Fruit fly (Drosophila melanogaster): ENCODE data around the gene fwd.
A peak's percentile ranks its signal among the peaks of the same experiment; 100 is the strongest.

The fwd gene

dm6 chr3L:319145-320009 lies at the start of gene fwd:
Gene fwd (minus strand): TSS chr3L:319884.
- peak; percentile 19 to 41 for TF ChIP-seq CTCF (optimal IDR thresholded peaks at IDR 0.05)
- TF ChIP-seq CG8478 (optimal IDR thresholded peaks at IDR 0.05): peak; percentile 10

dm6 chr3L:366337-366736 lies 46.7 kb upstream of the fwd start, which contains the start of gene CG13884:
Gene CG13884 (minus strand): TSS chr3L:366437.
- TF ChIP-seq CTCF (optimal IDR thresholded peaks at IDR 0.05) (no peak), CG8478 (optimal IDR thresholded peaks at IDR 0.05) (no peak)

- no peak for TF ChIP-seq CTCF (optimal IDR thresholded peaks at IDR 0.05)
- no peak for TF ChIP-seq CG8478 (optimal IDR thresholded peaks at IDR 0.05)
Measured at dm6 chr3L:361201-361600, 41.5 kb upstream of the fwd start, which contains the start of the genes Cdc5 and CG1233. Gene Cdc5 (minus strand): TSS chr3L:361383. Gene CG1233 (plus strand): TSS chr3L:361472.

- TF ChIP-seq CTCF (optimal IDR thresholded peaks at IDR 0.05): no peak
Measured at dm6 chr3L:357681-358080, 38.0 kb upstream of the fwd start, which contains the start of gene Roc1b. Gene Roc1b (plus strand): TSS chr3L:357981.

DNA sequence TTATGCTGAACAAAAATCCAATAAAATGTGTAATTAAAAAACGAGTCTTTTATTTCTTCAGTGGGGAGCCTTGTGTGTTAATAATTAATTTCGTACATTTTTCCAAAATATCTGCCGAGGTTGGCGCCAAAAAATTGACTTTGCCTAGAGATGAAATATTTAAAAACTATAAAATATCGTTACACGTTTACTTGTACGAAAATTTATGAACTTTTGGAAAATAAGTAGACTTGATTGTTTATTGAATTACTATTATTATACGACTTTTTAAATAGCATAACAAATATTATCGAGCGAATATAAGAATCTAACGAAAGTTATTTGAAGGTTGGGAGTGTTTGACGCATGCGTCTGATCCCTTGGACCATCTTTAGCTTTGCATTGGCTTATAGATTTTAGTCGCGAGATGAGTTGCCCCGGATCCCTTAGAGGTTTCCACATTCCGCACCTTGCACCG lies 36.4 kb upstream of the fwd start, which contains the start of gene CG1231:
CG1231 (plus strand) TSS at position 407 of the 457 bp plus-strand sequence.
- no peak for TF ChIP-seq CG8478 (optimal IDR thresholded peaks at IDR 0.05)
- no peak for TF ChIP-seq CTCF (optimal IDR thresholded peaks at IDR 0.05)

DNA sequence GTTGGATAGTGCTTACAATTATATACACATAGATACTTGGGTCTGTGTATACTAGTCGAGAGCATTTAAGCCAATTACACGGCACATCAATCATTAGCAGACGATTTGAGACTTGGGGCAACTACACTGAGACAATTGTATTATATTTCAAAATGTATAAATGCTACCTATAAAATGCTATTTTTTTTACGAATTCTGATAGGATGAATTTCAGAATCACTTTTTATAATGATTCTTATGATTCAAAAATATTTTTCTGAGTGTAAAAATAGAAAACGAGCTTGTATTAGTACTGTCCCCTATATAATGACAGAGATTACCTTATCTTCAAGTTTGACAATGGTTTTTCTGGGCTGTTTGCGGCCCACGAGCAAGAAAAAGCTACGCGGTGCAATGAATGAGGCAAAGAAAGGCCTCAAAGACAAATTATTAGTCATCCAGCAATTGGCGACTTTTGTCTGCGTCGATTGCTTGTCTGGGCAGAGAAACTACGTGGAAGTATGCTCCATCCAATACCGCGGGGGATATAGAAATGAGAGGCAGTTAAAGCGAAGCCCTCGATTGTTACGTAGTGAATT lies 31.1 kb upstream of the fwd start:
- TF ChIP-seq CG8478 (optimal IDR thresholded peaks at IDR 0.05) (no peak), CTCF (optimal IDR thresholded peaks at IDR 0.05) (no peak)

DNA sequence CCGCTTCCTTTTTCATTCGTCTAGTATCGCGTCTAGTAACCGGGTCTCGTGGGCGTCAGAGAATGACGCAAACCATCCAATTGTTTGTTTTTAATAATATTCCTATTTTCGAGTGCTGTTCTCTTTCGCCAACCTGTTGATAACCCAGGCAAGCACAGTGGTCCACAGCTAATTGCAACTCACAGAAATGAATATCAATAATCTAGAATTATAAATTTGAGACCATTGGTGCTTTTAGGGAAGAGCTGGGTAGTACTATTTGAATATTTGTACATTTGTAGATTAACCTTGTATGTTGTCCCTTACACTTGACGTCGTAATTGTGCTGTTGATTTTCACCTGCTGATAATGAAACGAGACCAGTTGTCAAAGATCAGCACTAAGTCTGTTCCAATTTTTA lies 30.1 kb upstream of the fwd start:
- no peak for TF ChIP-seq CTCF (optimal IDR thresholded peaks at IDR 0.05)
- TF ChIP-seq CG8478 (optimal IDR thresholded peaks at IDR 0.05): no peak

DNA sequence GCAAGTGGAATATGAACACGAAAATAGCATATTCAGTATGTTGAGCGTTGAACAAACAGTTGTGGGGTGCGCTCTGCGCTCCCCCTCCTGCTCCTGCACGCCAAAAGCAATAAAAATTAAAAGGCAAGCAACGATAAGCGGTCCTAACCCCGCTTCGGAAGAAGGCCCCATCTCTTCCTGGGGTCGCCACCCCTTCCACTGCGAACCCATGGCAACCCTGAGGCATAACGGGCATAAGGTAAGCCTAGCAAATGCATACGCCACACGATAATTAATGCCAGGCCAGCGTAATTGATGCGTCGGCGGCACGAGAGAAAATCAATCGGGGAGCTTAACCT lies 28.7 kb upstream of the fwd start:
- TF ChIP-seq CTCF (optimal IDR thresholded peaks at IDR 0.05) (no peak), CG8478 (optimal IDR thresholded peaks at IDR 0.05) (no peak)

DNA sequence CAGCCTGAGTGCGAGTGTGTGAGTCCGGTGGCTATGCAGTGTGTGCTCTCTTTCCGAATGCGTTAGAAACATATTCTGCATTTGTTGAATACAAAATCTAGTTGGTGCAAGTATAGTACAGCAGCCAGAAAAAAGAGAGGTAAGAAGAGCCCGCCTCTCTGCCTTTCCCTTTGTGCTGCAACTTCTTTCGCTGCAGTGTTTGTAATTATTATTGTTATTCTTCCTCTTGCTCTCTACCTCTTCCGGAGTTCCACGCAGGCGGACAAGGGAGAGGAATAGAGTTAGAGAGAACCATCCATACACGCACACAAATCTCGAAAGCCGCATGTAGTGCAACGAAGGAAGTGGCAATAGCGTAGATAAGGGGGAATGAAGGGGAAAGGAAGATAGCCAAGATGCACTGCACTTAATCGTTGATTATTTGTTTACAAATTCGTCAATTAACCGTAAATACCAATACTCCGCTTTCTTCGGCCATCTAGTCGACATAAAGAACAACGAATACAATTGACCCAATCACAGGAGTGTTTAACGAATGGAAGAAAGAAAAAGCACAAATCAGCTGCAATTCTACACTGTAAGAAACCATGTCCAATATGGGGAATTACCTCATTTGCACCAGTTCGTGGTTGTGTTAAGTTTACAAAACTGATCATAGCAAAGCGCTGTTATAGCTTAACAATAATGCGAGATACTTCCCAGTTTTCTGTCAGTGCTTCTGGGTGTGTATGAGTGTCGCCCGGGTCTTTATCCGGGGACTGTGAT lies 28.1 kb upstream of the fwd start:
- no peak for TF ChIP-seq CG8478 (optimal IDR thresholded peaks at IDR 0.05)
- TF ChIP-seq CTCF (optimal IDR thresholded peaks at IDR 0.05): no peak

DNA sequence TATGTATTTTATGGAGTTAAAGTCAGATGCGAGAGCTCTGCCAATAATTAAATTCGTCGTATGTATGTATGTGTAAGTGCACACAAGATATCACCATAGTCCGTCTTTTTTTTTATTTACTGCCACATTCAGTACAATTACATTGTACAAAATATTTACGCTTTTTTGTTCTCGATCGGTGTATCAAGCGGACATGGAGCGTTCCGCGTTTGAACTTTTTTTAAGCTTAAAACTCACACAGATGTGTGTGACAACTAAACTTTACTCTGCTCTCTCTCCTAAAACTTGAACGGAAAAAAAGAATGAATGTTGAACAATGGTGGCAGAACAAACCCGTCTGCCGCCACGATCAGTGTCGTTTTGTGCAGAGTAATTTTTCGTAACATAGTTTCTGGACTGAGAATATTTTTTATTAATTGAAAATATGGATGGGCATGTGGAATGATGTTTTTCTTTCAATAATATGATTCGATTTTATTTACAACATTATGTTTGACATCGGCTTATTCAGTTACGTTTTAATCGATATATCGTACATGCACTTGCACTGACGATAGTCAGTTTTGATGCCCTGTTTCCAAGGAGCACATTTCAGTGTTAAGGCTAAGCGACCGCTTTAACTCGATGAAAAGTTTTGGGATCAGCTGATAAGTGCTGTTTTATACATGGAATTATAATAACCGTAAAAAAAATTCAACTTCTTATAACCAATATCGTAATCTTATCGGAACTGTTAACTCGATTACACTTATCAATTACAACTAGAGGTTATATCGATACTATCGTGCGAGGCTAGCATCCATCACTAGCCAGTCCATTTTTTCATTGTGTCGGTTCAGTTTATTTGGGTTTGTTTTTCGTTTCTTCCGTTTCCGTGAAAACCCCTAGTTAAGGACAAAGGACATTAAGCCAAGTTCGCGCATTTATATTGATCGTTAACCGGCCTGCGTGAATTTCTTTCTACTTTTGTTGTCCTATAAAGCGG lies 27.3 kb upstream of the fwd start, which contains the start of gene mth:
mth (minus strand) TSS at position 302 of the 985 bp plus-strand sequence.
- TF ChIP-seq CG8478 (optimal IDR thresholded peaks at IDR 0.05) (no peak), CTCF (optimal IDR thresholded peaks at IDR 0.05) (peak in 1 of 2 experiments; percentile 5)

DNA sequence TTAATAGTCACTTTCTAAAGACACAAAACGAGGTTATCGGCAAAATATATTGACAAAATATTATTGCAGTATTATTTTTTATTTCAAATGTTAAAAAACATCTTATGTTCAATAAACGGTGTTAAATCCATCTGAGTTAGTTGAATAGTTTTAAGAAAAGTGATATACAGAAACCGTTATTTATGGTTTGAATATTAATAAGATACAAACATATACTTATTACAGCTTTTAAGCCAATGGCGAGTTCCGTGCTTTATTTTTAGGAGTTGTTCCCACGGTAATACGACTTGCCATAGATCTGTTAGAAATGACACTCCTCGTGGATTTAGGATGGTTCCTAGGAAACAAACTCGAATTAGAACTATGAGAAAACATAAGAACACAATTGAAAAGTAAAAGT lies 23.6 kb upstream of the fwd start:
- TF ChIP-seq CTCF (optimal IDR thresholded peaks at IDR 0.05) (no peak), CG8478 (optimal IDR thresholded peaks at IDR 0.05) (no peak)

dm6 chr3L:342839-343238 lies 23.2 kb upstream of the fwd start, which contains the start of gene mthl10:
Gene mthl10 (minus strand): TSS chr3L:342915.
- peak; percentile 31 to 51 for TF ChIP-seq CTCF (optimal IDR thresholded peaks at IDR 0.05)
- TF ChIP-seq CG8478 (optimal IDR thresholded peaks at IDR 0.05): no peak

- no peak for TF ChIP-seq CTCF (optimal IDR thresholded peaks at IDR 0.05)
- no peak for TF ChIP-seq CG8478 (optimal IDR thresholded peaks at IDR 0.05)
Measured at dm6 chr3L:341052-341852, 21.6 kb upstream of the fwd start.

Data from S2 (cell line).